5 worm cellular contexts compared by ENCODE assay signal in the genomic region with DNA sequence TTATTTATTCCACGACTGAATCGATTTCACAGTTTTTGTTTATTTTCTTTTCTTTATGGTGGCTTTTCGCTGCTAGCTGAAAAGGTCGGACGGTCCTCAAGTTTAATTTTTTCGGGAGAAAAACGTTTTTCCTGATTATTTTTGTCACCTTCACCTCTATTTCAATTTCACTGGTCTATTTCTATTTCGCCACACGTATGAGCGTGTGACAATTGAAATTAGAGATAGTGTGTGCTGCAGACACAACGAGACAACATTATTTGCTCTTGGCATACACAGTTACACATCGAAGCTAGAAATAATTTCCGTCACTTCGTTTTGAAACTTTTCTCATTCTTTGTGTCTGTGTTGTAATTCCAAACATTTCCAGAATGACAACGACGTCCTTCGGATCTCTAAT.
TF ChIP-seq lines count a peak whose summit lies in the region.

F41C3.8 (plus strand) TSS at position 371 of the 400 bp plus-strand sequence.

TF ChIP-seq in whole organism, L1 larva, 84 proteins besides CTCF, POLR2A, EP300 and RAD21:
- TF ChIP-seq nhr-11 (tag; optimal IDR thresholded peaks at IDR 0.05; lab: Kevin White, UChicago) (no peak), ama-1 (optimal IDR thresholded peaks at IDR 0.05; lab: Kevin White, UChicago) (no peak), unc-86 (tag; optimal IDR thresholded peaks at IDR 0.05; lab: Kevin White, UChicago) (no peak), elt-2 (tag; optimal IDR thresholded peaks at IDR 0.05; lab: Kevin White, UChicago) (peak; percentile 33), vab-15 (tag; optimal IDR thresholded peaks at IDR 0.05; lab: Kevin White, UChicago) (no peak), ztf-4 (tag; optimal IDR thresholded peaks at IDR 0.05; lab: Kevin White, UChicago) (no peak), lin-35 (GFP tag; optimal IDR thresholded peaks at IDR 0.05; lab: Kevin White, UChicago) (peak in 1 of 2 experiments; percentile 21), mab-9 (GFP tag; IDR thresholded peaks at IDR 0.05; lab: Robert Waterston, UW) (no peak), tbx-2 (tag; optimal IDR thresholded peaks at IDR 0.05; lab: Kevin White, UChicago) (no peak), swsn-7 (tag; optimal IDR thresholded peaks at IDR 0.05; lab: Kevin White, UChicago) (no peak), C04F5.9 (tag; optimal IDR thresholded peaks at IDR 0.05; lab: Kevin White, UChicago) (no peak), nhr-28 (tag; optimal IDR thresholded peaks at IDR 0.05; lab: Kevin White, UChicago) (no peak)
TF ChIP-seq in whole organism, L1 larva: peak in this region for 2.

TF ChIP-seq in whole organism, L2 larva, 48 proteins besides CTCF, POLR2A, EP300 and RAD21:
- TF ChIP-seq peb-1 (tag; optimal IDR thresholded peaks at IDR 0.05; lab: Kevin White, UChicago): no peak
- TF ChIP-seq crh-2 (tag; optimal IDR thresholded peaks at IDR 0.05; lab: Kevin White, UChicago): peak; percentile 15
- TF ChIP-seq lin-39 (tag; optimal IDR thresholded peaks at IDR 0.05; lab: Kevin White, UChicago): no peak
- peak; percentile 17 for TF ChIP-seq nhr-129 (tag; optimal IDR thresholded peaks at IDR 0.05; lab: Kevin White, UChicago)
- TF ChIP-seq fos-1 (tag; optimal IDR thresholded peaks at IDR 0.05; lab: Kevin White, UChicago): peak; percentile 66
- peak; percentile 29 for TF ChIP-seq F13H6.1 (tag; optimal IDR thresholded peaks at IDR 0.05; lab: Kevin White, UChicago)

TF ChIP-seq in whole organism, L3 larva, 47 proteins besides CTCF, POLR2A, EP300 and RAD21:
- no peak for TF ChIP-seq tbx-2 (tag; optimal IDR thresholded peaks at IDR 0.05; lab: Kevin White, UChicago)
- TF ChIP-seq lsy-12 (tag; optimal IDR thresholded peaks at IDR 0.05; lab: Kevin White, UChicago): no peak
- TF ChIP-seq R02D3.7 (tag; optimal IDR thresholded peaks at IDR 0.05; lab: Kevin White, UChicago): no peak
- peak; percentile 78 for TF ChIP-seq elt-2 (tag; optimal IDR thresholded peaks at IDR 0.05; lab: Kevin White, UChicago)
- TF ChIP-seq pha-4 (tag; optimal IDR thresholded peaks at IDR 0.05; lab: Kevin White, UChicago): peak; percentile 56
- no peak for TF ChIP-seq ztf-4 (tag; optimal IDR thresholded peaks at IDR 0.05; lab: Kevin White, UChicago)

TF ChIP-seq in whole organism, L4 larva, 104 proteins besides CTCF, POLR2A, EP300 and RAD21:
- TF ChIP-seq ces-1 (GFP tag; optimal IDR thresholded peaks at IDR 0.05; lab: Kevin White, UChicago) (no peak), ceh-44 (GFP tag; IDR thresholded peaks at IDR 0.05; lab: Robert Waterston, UW) (no peak), dmd-6 (GFP tag; IDR thresholded peaks at IDR 0.05; lab: Robert Waterston, UW) (peak; percentile 42; the same call in 1 of the 2 replicates), hlh-30 (tag; optimal IDR thresholded peaks at IDR 0.05; lab: Kevin White, UChicago; ENCODE audit: insufficient read depth) (peak; percentile 30), daf-16 (GFP tag; optimal IDR thresholded peaks at IDR 0.05; lab: Kevin White, UChicago) (no peak), daf-16 (tag; optimal IDR thresholded peaks at IDR 0.05; lab: Kevin White, UChicago) (peak; percentile 27), dve-1 (tag; optimal IDR thresholded peaks at IDR 0.05; lab: Kevin White, UChicago; ENCODE audit: insufficient read depth) (peak; percentile 13), lin-29 (GFP tag; IDR thresholded peaks at IDR 0.05; lab: Robert Waterston, UW) (no peak), pqm-1 (tag; optimal IDR thresholded peaks at IDR 0.05; lab: Kevin White, UChicago) (peak; percentile 75), attf-4 (tag; optimal IDR thresholded peaks at IDR 0.05; lab: Kevin White, UChicago) (no peak), fos-1 (tag; optimal IDR thresholded peaks at IDR 0.05; lab: Kevin White, UChicago) (no peak), set-16 (GFP tag; IDR thresholded peaks at IDR 0.05; lab: Robert Waterston, UW) (no peak), nhr-28 (tag; optimal IDR thresholded peaks at IDR 0.05; lab: Kevin White, UChicago) (peak; percentile 80), dmd-9 (GFP tag; IDR thresholded peaks at IDR 0.05; lab: Robert Waterston, UW) (no peak), skn-1 (tag; optimal IDR thresholded peaks at IDR 0.05; lab: Kevin White, UChicago) (no peak), zfp-3 (GFP tag; conservative IDR thresholded peaks at IDR 0.05; lab: Robert Waterston, UW) (no peak), hlh-11 (tag; optimal IDR thresholded peaks at IDR 0.05; lab: Kevin White, UChicago) (peak; percentile 20)

TF ChIP-seq in whole organism, young adult, 124 proteins besides CTCF, POLR2A, EP300 and RAD21:
- TF ChIP-seq cebp-1 (GFP tag; IDR thresholded peaks at IDR 0.05; lab: Robert Waterston, UW) (0 out of 2 replicates have a peak, but pooled peaks have one; percentile 29), cebp-1 (tag; optimal IDR thresholded peaks at IDR 0.05; lab: Kevin White, UChicago) (peak; percentile 70), let-526 (GFP tag; IDR thresholded peaks at IDR 0.05; lab: Robert Waterston, UW) (no peak), ccch-3 (GFP tag; optimal IDR thresholded peaks at IDR 0.05; lab: Kevin White, UChicago) (no peak), ceh-40 (GFP tag; IDR thresholded peaks at IDR 0.05; lab: Robert Waterston, UW) (no peak), nhr-80 (tag; optimal IDR thresholded peaks at IDR 0.05; lab: Kevin White, UChicago) (peak; percentile 89), B0035.1 (tag; optimal IDR thresholded peaks at IDR 0.05; lab: Kevin White, UChicago) (no peak), akir-1 (GFP tag; optimal IDR thresholded peaks at IDR 0.05; lab: Kevin White, UChicago) (no peak), dox-1 (GFP tag; IDR thresholded peaks at IDR 0.05; lab: Robert Waterston, UW) (0 out of 2 replicates have a peak, but pooled peaks have one; percentile 24), ztf-26 (tag; optimal IDR thresholded peaks at IDR 0.05; lab: Kevin White, UChicago) (no peak), let-607 (tag; optimal IDR thresholded peaks at IDR 0.05; lab: Kevin White, UChicago) (peak in 1 of 2 experiments; percentile 87), attf-5 (GFP tag; optimal IDR thresholded peaks at IDR 0.05; lab: Kevin White, UChicago) (peak; percentile 50)
